Fruit fly (Drosophila melanogaster) whole organism, embryonic: ENCODE data around the gene CG31560.

ENCODE experiments used
- Adf1 ChIP-seq: fragments of 200-800 bp; sonication (Bioruptor generic); IDR thresholded peaks from 2 replicates; pipeline ENCODE4 v1.3.6; 2022; ENCODE audit warnings: missing biosample characterization, missing genetic modification characterization
- B-H1 ChIP-seq: fragments of 200-800 bp; sonication (Bioruptor generic); IDR thresholded peaks from 3 replicates; pipeline ENCODE4 v1.3.6; 2022; ENCODE audit warnings: missing biosample characterization, missing genetic modification characterization
- Bgb ChIP-seq: fragments of 200-800 bp; sonication (Bioruptor generic); IDR thresholded peaks from 2 replicates; pipeline ENCODE4 v1.3.6; 2022; ENCODE audit warnings: missing biosample characterization, missing genetic modification characterization; ENCODE audit not compliant: partially characterized antibody
- CG11085 ChIP-seq: fragments of 200-800 bp; sonication (Bioruptor generic); IDR thresholded peaks from 2 replicates; pipeline ENCODE4 v1.3.6; 2022; ENCODE audit warnings: missing biosample characterization, missing genetic modification characterization
- CG11093 ChIP-seq: fragments of 200-800 bp; sonication (Bioruptor generic); IDR thresholded peaks from 3 replicates; pipeline ENCODE4 v1.3.6; 2022; ENCODE audit warnings: missing biosample characterization, missing genetic modification characterization
- CG15514 ChIP-seq: fragments of 200-800 bp; sonication (Bioruptor generic); optimal IDR thresholded peaks from 3 replicates; lab custom pipeline; 2017; ENCODE audit warnings: missing biosample characterization, missing genetic modification characterization, mild to moderate bottlenecking, moderate library complexity, missing genetic modification reagents
- CG17328 ChIP-seq: fragments of 200-800 bp; sonication (Bioruptor generic); IDR thresholded peaks from 2 replicates; pipeline ENCODE4 v1.3.6; 2022; ENCODE audit warnings: missing biosample characterization, missing genetic modification characterization
- CG18262 ChIP-seq: fragments of 200-800 bp; optimal IDR thresholded peaks from 3 replicates; lab custom pipeline; 2019; ENCODE audit warnings: missing biosample characterization, mild to moderate bottlenecking, missing genetic modification characterization, moderate library complexity
- CG2129 ChIP-seq: fragments of 200-800 bp; sonication (Bioruptor generic); IDR thresholded peaks from 2 replicates; pipeline ENCODE4 v1.3.6; 2022; ENCODE audit warnings: missing biosample characterization, missing genetic modification characterization; ENCODE audit not compliant: partially characterized antibody
- CG30403 ChIP-seq: fragments of 200-800 bp; sonication (Bioruptor generic); optimal IDR thresholded peaks from 3 replicates; lab custom pipeline; 2016; ENCODE audit warnings: missing biosample characterization, missing genetic modification characterization
- CG31224 ChIP-seq: fragments of 200-800 bp; sonication (Bioruptor generic); IDR thresholded peaks from 2 replicates; pipeline ENCODE4 v1.3.6; 2022; ENCODE audit warnings: missing biosample characterization, missing genetic modification characterization
- CG3407 ChIP-seq: fragments of 200-800 bp; sonication (Bioruptor generic); optimal IDR thresholded peaks from 2 replicates; lab custom pipeline; 2018; ENCODE audit warnings: missing biosample characterization, mild to moderate bottlenecking, missing genetic modification characterization
- CG42726 ChIP-seq: fragments of 200-800 bp; sonication (Bioruptor generic); IDR thresholded peaks from 2 replicates; pipeline ENCODE4 v1.3.6; 2022; ENCODE audit warnings: missing biosample characterization, missing genetic modification characterization; ENCODE audit not compliant: partially characterized antibody
- CG4617 ChIP-seq: fragments of 200-800 bp; sonication (Bioruptor generic); optimal IDR thresholded peaks from 3 replicates; lab custom pipeline; 2016; ENCODE audit warnings: missing biosample characterization, missing genetic modification characterization, borderline replicate concordance
- CG4707 ChIP-seq: fragments of 200-800 bp; sonication (Bioruptor generic); optimal IDR thresholded peaks from 2 replicates; lab custom pipeline; 2018; ENCODE audit warnings: missing biosample characterization, mild to moderate bottlenecking, missing genetic modification characterization, moderate library complexity
- CG9932 ChIP-seq: fragments of 200-800 bp; sonication (Bioruptor generic); IDR thresholded peaks from 2 replicates; pipeline ENCODE4 v1.3.6; 2022; ENCODE audit warnings: missing biosample characterization, missing genetic modification characterization
- CHES-1-like ChIP-seq: fragments of 200-800 bp; sonication (Bioruptor generic); optimal IDR thresholded peaks from 2 replicates; lab custom pipeline; 2016; ENCODE audit warnings: missing biosample characterization, missing genetic modification characterization
- Drgx ChIP-seq: fragments of 200-800 bp; sonication (Bioruptor generic); IDR thresholded peaks from 2 replicates; pipeline ENCODE4 v1.3.6; 2022; ENCODE audit warnings: missing biosample characterization, missing genetic modification characterization
- Ets97D ChIP-seq: fragments of 200-800 bp; sonication (Bioruptor generic); optimal IDR thresholded peaks from 3 replicates; lab custom pipeline; 2016; ENCODE audit warnings: missing biosample characterization, missing genetic modification characterization
- H15 ChIP-seq: fragments of 200-800 bp; sonication (Bioruptor generic); IDR thresholded peaks from 3 replicates; pipeline ENCODE4 v1.3.6; 2022; ENCODE audit warnings: missing biosample characterization, missing genetic modification characterization
- Hmx ChIP-seq: fragments of 200-800 bp; sonication (Bioruptor generic); optimal IDR thresholded peaks from 2 replicates; lab custom pipeline; 2016; ENCODE audit warnings: missing biosample characterization, missing genetic modification characterization
- Hr78 ChIP-seq, 2 experiments: fragments of 200-800 bp in 1 of 2; fragments of >200 bp in 1 of 2; sonication (Bioruptor generic) in 1 of 2; optimal IDR thresholded peaks; 2 replicates each; lab custom pipeline; 2017 to 2019; ENCODE audit warnings: missing biosample characterization in 2 of 2, missing genetic modification characterization in 2 of 2, mild to moderate bottlenecking in 1 of 2, moderate library complexity in 1 of 2
- MBD-R2 ChIP-seq: fragments of 200-800 bp; sonication (Bioruptor generic); IDR thresholded peaks from 2 replicates; pipeline ENCODE4 v1.3.6; 2022; ENCODE audit warnings: missing biosample characterization, missing genetic modification characterization
- Max ChIP-seq: fragments of 200-800 bp; sonication (Bioruptor generic); optimal IDR thresholded peaks from 2 replicates; lab custom pipeline; 2016; ENCODE audit warnings: missing biosample characterization, mild to moderate bottlenecking, missing genetic modification characterization
- Med ChIP-seq: fragments of 200-800 bp; sonication (Bioruptor generic); peaks from one replicate; lab custom pipeline; 2016; ENCODE audit warnings: missing biosample characterization, missing genetic modification characterization, mild to moderate bottlenecking, inconsistent platforms, moderate library complexity
- Meics ChIP-seq: fragments of 200-800 bp; sonication (Bioruptor generic); optimal IDR thresholded peaks from 2 replicates; lab custom pipeline; 2017; ENCODE audit warnings: missing biosample characterization, mild to moderate bottlenecking, missing genetic modification characterization
- Poxn ChIP-seq: fragments of 200-800 bp; sonication (Bioruptor generic); IDR thresholded peaks from 2 replicates; pipeline ENCODE4 v1.3.6; 2022; ENCODE audit warnings: missing biosample characterization, missing genetic modification characterization
- abd-A ChIP-seq: fragments of 200-800 bp; sonication (Bioruptor generic); optimal IDR thresholded peaks from 3 replicates; lab custom pipeline; 2019; ENCODE audit warnings: missing biosample characterization, mild to moderate bottlenecking, missing genetic modification characterization, moderate library complexity
- ato ChIP-seq: fragments of 200-800 bp; sonication (Bioruptor generic); IDR thresholded peaks from 2 replicates; pipeline ENCODE4 v1.3.6; 2022; ENCODE audit warnings: missing biosample characterization, missing genetic modification characterization; ENCODE audit not compliant: partially characterized antibody
- az2 ChIP-seq: fragments of 200-800 bp; sonication (Bioruptor generic); optimal IDR thresholded peaks from 3 replicates; lab custom pipeline; 2016; ENCODE audit warnings: missing biosample characterization, missing genetic modification characterization
- da ChIP-seq: fragments of 200-800 bp; sonication (Bioruptor generic); optimal IDR thresholded peaks from 2 replicates; lab custom pipeline; 2016; ENCODE audit warnings: missing biosample characterization, missing genetic modification characterization
- gfzf ChIP-seq: fragments of 200-800 bp; sonication (Bioruptor generic); optimal IDR thresholded peaks from 2 replicates; lab custom pipeline; 2016; ENCODE audit warnings: missing biosample characterization, mild to moderate bottlenecking, missing genetic modification characterization, moderate library complexity
- grn ChIP-seq: fragments of 200-800 bp; sonication (Bioruptor generic); optimal IDR thresholded peaks from 3 replicates; lab custom pipeline; 2017; ENCODE audit warnings: missing biosample characterization, missing genetic modification characterization
- gsb ChIP-seq: fragments of 200-800 bp; sonication (Bioruptor generic); IDR thresholded peaks from 2 replicates; pipeline ENCODE4 v1.3.6; 2022; ENCODE audit warnings: missing biosample characterization, missing genetic modification characterization
- lola ChIP-seq, 3 experiments: fragments of >200 bp in 2 of 3; fragments of 200-800 bp in 1 of 3; sonication (Bioruptor generic) in 1 of 3; optimal IDR thresholded peaks; 2 replicates each; lab custom pipeline; 2017 to 2019; ENCODE audit warnings: missing biosample characterization in 3 of 3, missing genetic modification characterization in 3 of 3, mild to moderate bottlenecking in 1 of 3, moderate library complexity in 1 of 3
- lov ChIP-seq, 2 experiments: fragments of 200-800 bp in 1 of 2; fragments of >200 bp in 1 of 2; sonication (Bioruptor generic) in 1 of 2; IDR thresholded peaks in 1 of 2; optimal IDR thresholded peaks in 1 of 2; 2 replicates in 1 of 2; 3 replicates in 1 of 2; pipeline versions ENCODE4 v1.3.6 to Lab custom; 2017 to 2022; ENCODE audit warnings: missing biosample characterization in 1 of 2, missing genetic modification characterization in 1 of 2
- nerfin-1 ChIP-seq: fragments of 200-800 bp; sonication (Bioruptor generic); optimal IDR thresholded peaks from 3 replicates; lab custom pipeline; 2019; ENCODE audit warnings: missing biosample characterization, mild to moderate bottlenecking, missing genetic modification characterization, moderate library complexity
- oc ChIP-seq: fragments of 200-800 bp; sonication (Bioruptor generic); optimal IDR thresholded peaks from 2 replicates; lab custom pipeline; 2018; ENCODE audit warnings: missing biosample characterization, mild to moderate bottlenecking, missing genetic modification characterization, moderate library complexity
- phol ChIP-seq: fragments of 200-800 bp; sonication (Bioruptor generic); optimal IDR thresholded peaks from 3 replicates; lab custom pipeline; 2018; ENCODE audit warnings: missing biosample characterization, mild to moderate bottlenecking, missing genetic modification characterization, moderate library complexity
- sd ChIP-seq: fragments of 200-800 bp; sonication (Bioruptor generic); optimal IDR thresholded peaks from 3 replicates; lab custom pipeline; 2018; ENCODE audit warnings: missing biosample characterization, mild to moderate bottlenecking, missing genetic modification characterization, moderate library complexity
- sim ChIP-seq: fragments of 200-800 bp; sonication (Bioruptor generic); IDR thresholded peaks from 2 replicates; pipeline ENCODE4 v1.3.6; 2022; ENCODE audit warnings: missing biosample characterization, missing genetic modification characterization
- so ChIP-seq: fragments of 200-800 bp; sonication (Bioruptor generic); IDR thresholded peaks from 3 replicates; pipeline ENCODE4 v1.3.6; 2022; ENCODE audit warnings: missing biosample characterization, missing genetic modification characterization
- vnd ChIP-seq: fragments of 200-800 bp; sonication (Bioruptor generic); IDR thresholded peaks from 3 replicates; pipeline ENCODE4 v1.3.6; 2022; ENCODE audit warnings: missing biosample characterization, missing genetic modification characterization; ENCODE audit not compliant: partially characterized antibody
- wek ChIP-seq: fragments of 200-800 bp; sonication (Bioruptor generic); optimal IDR thresholded peaks from 3 replicates; lab custom pipeline; 2018; ENCODE audit warnings: missing biosample characterization, mild to moderate bottlenecking, missing genetic modification characterization, moderate library complexity
- zen ChIP-seq: fragments of 200-800 bp; sonication (Bioruptor generic); optimal IDR thresholded peaks from 3 replicates; lab custom pipeline; 2018; ENCODE audit warnings: missing biosample characterization, mild to moderate bottlenecking, missing genetic modification characterization, moderate library complexity
- zfh2 ChIP-seq: fragments of 200-800 bp; sonication (Bioruptor generic); optimal IDR thresholded peaks from 2 replicates; lab custom pipeline; 2016; ENCODE audit warnings: missing biosample characterization, missing genetic modification characterization

The CG31560 gene

dm6 chr3R:6343396-6344239, 33.8 kb downstream of the CG31560 start, which contains the start of gene CG17919 (continued):
- TF ChIP-seq lola (GFP tag; optimal IDR thresholded peaks at IDR 0.05; lab: Kevin White, UChicago): no peak
- no peak for TF ChIP-seq wek (GFP tag; lab: Kevin White, UChicago)
- peak; percentile 9 for TF ChIP-seq CG30403
- TF ChIP-seq vnd (GFP tag; lab: Robert Waterston, UW): no peak
- no peak for TF ChIP-seq sim
- TF ChIP-seq so (GFP tag; lab: Robert Waterston, UW): no peak
- no peak for TF ChIP-seq Adf1 (GFP tag; lab: Robert Waterston, UW)
- peak; percentile 35 for TF ChIP-seq oc (tag; lab: Kevin White, UChicago)
- peak; percentile 91 for TF ChIP-seq grn (GFP tag; lab: Kevin White, UChicago)
- no peak for TF ChIP-seq zen (tag; lab: Kevin White, UChicago)
- TF ChIP-seq CG3407: no peak
- no peak for TF ChIP-seq gsb (GFP tag; lab: Robert Waterston, UW)
- 0 out of 2 replicates have a peak, but pooled peaks have one; percentile 28 for TF ChIP-seq CG9932 (GFP tag; lab: Robert Waterston, UW)
- no peak for TF ChIP-seq CG4707 (GFP tag; lab: Kevin White, UChicago)
- TF ChIP-seq Ets97D (GFP tag; lab: Kevin White, UChicago): no peak
- TF ChIP-seq CG18262 (tag; lab: Kevin White, UChicago): peak; percentile 23
- TF ChIP-seq, all 482 proteins: peak for 22

- TF ChIP-seq so (GFP tag; lab: Robert Waterston, UW) (no peak), az2 (GFP tag; lab: Kevin White, UChicago) (no peak), Ets97D (GFP tag; lab: Kevin White, UChicago) (peak; percentile 67), Hr78 (GFP tag; optimal IDR thresholded peaks at IDR 0.05; lab: Kevin White, UChicago) (no peak), CG15514 (GFP tag; lab: Kevin White, UChicago) (peak; percentile 76), H15 (GFP tag; lab: Robert Waterston, UW) (no peak), sd (peak; percentile 80), gfzf (peak; percentile 86), nerfin-1 (tag; lab: Kevin White, UChicago) (peak; percentile 68), Hmx (GFP tag; lab: Kevin White, UChicago) (no peak), zfh2 (GFP tag; lab: Kevin White, UChicago) (peak; percentile 13), Max (GFP tag; lab: Kevin White, UChicago) (peak; percentile 72), CG11093 (GFP tag; lab: Robert Waterston, UW) (no peak), abd-A (tag; lab: Kevin White, UChicago) (no peak), Poxn (GFP tag; lab: Robert Waterston, UW) (no peak), CG11085 (GFP tag; lab: Robert Waterston, UW) (no peak), CG4617 (GFP tag; lab: Kevin White, UChicago) (peak; percentile 79), CG2129 (GFP tag; lab: Robert Waterston, UW) (peak; percentile 54), CHES-1-like (GFP tag; lab: Kevin White, UChicago) (peak; percentile 6), MBD-R2 (GFP tag; lab: Robert Waterston, UW) (peak; percentile 92), phol (peak; percentile 73), da (no peak), Meics (GFP tag; lab: Kevin White, UChicago) (peak; percentile 13), CG42726 (GFP tag; lab: Robert Waterston, UW) (peak; percentile 39; the same call in 1 of the 2 replicates), gsb (GFP tag; lab: Robert Waterston, UW) (no peak), Med (GFP tag; lab: Kevin White, UChicago) (peak; percentile 10), CG17328 (GFP tag; lab: Robert Waterston, UW) (no peak), CG31224 (GFP tag; lab: Robert Waterston, UW) (no peak), Bgb (GFP tag; lab: Robert Waterston, UW) (peak; percentile 71), ato (GFP tag; lab: Robert Waterston, UW) (no peak), lov (optimal IDR thresholded peaks at IDR 0.05; lab: Kevin White, UChicago) (no peak), lov (GFP tag; IDR thresholded peaks at IDR 0.05; lab: Robert Waterston, UW) (no peak), B-H1 (GFP tag; lab: Robert Waterston, UW) (no peak), Drgx (GFP tag; lab: Robert Waterston, UW) (no peak)
Observed at dm6 chr3R:6345814-6346213, 36.0 kb downstream of the CG31560 start, which contains the start of the genes SmD2 and CG18048. Gene SmD2, minus strand, starts transcription at chr3R:6345911. Gene CG18048, plus strand, starts transcription at chr3R:6346111.
